Fruit fly (Drosophila melanogaster) whole organism, embryonic: ENCODE measurements around the gene CG33795.

Experiments used
- Adf1 ChIP-seq: fragments of 200-800 bp; sonication (Bioruptor generic); IDR thresholded peaks from 2 replicates; pipeline ENCODE4 v1.3.6; 2022; ENCODE audit warnings: missing biosample characterization, missing genetic modification characterization
- CG10959 ChIP-seq: fragments of 200-800 bp; sonication (Bioruptor generic); IDR thresholded peaks from 2 replicates; pipeline ENCODE4 v1.3.6; 2022; ENCODE audit warnings: missing biosample characterization, missing genetic modification characterization
- CG11247 ChIP-seq: fragments of 200-800 bp; sonication (Bioruptor generic); IDR thresholded peaks from 2 replicates; pipeline ENCODE4 v1.3.6; 2022; ENCODE audit warnings: missing biosample characterization, missing genetic modification characterization
- CG11696 ChIP-seq: fragments of 200-800 bp; sonication (Bioruptor generic); IDR thresholded peaks from 2 replicates; pipeline ENCODE4 v1.3.6; 2022; ENCODE audit warnings: missing biosample characterization, missing genetic modification characterization
- CG13894 ChIP-seq: fragments of 200-800 bp; sonication (Bioruptor generic); optimal IDR thresholded peaks from 3 replicates; lab custom pipeline; 2018; ENCODE audit warnings: missing biosample characterization, mild to moderate bottlenecking, missing genetic modification characterization, moderate library complexity
- CG15479 ChIP-seq: fragments of 200-800 bp; sonication (Bioruptor generic); optimal IDR thresholded peaks from 3 replicates; lab custom pipeline; 2019; ENCODE audit warnings: missing biosample characterization, mild to moderate bottlenecking, missing genetic modification characterization, moderate library complexity
- CG18619 ChIP-seq: fragments of 200-800 bp; sonication (Bioruptor generic); optimal IDR thresholded peaks from 3 replicates; lab custom pipeline; 2017; ENCODE audit warnings: missing biosample characterization, mild to moderate bottlenecking, missing genetic modification characterization
- CG2678 ChIP-seq: fragments of 200-800 bp; sonication (Bioruptor generic); optimal IDR thresholded peaks from 3 replicates; lab custom pipeline; 2019; ENCODE audit warnings: missing biosample characterization, mild to moderate bottlenecking, missing genetic modification characterization, moderate library complexity
- CG4404 ChIP-seq: fragments of 200-800 bp; sonication (Bioruptor generic); IDR thresholded peaks from 2 replicates; pipeline ENCODE4 v1.3.6; 2022; ENCODE audit warnings: missing biosample characterization, missing genetic modification characterization
- CG9797 ChIP-seq: fragments of 200-800 bp; sonication (Bioruptor generic); optimal IDR thresholded peaks from 3 replicates; lab custom pipeline; 2018; ENCODE audit warnings: missing biosample characterization, mild to moderate bottlenecking, missing genetic modification characterization
- CG9876 ChIP-seq: fragments of 200-800 bp; sonication (Bioruptor generic); optimal IDR thresholded peaks from 2 replicates; lab custom pipeline; 2016; ENCODE audit warnings: missing biosample characterization, missing genetic modification characterization
- Chrac-16 ChIP-seq: fragments of 200-800 bp; sonication (Bioruptor generic); optimal IDR thresholded peaks from 3 replicates; lab custom pipeline; 2016; ENCODE audit warnings: missing biosample characterization, missing genetic modification characterization
- Dip2 ChIP-seq: fragments of 200-800 bp; sonication (Bioruptor generic); IDR thresholded peaks from 2 replicates; pipeline ENCODE4 v1.3.6; 2022; ENCODE audit warnings: missing biosample characterization, missing genetic modification characterization
- Doc2 ChIP-seq: fragments of 200-800 bp; sonication (Bioruptor generic); IDR thresholded peaks from 2 replicates; pipeline ENCODE4 v1.3.6; 2022; ENCODE audit warnings: missing biosample characterization, missing genetic modification characterization
- E2f1 ChIP-seq: fragments of 200-800 bp; sonication (Bioruptor generic); IDR thresholded peaks from 2 replicates; pipeline ENCODE4 v1.3.6; 2022; ENCODE audit warnings: missing biosample characterization, missing genetic modification characterization
- Elba2 ChIP-seq: fragments of 200-800 bp; sonication (Bioruptor generic); optimal IDR thresholded peaks from 3 replicates; lab custom pipeline; 2016; ENCODE audit warnings: missing biosample characterization, missing genetic modification characterization
- Fer1 ChIP-seq: fragments of 200-800 bp; sonication (Bioruptor generic); optimal IDR thresholded peaks from 2 replicates; lab custom pipeline; 2017; ENCODE audit warnings: missing biosample characterization, mild to moderate bottlenecking, missing genetic modification characterization
- Mes4 ChIP-seq: fragments of 200-800 bp; sonication (Bioruptor generic); optimal IDR thresholded peaks from 2 replicates; lab custom pipeline; 2016; ENCODE audit warnings: missing biosample characterization, missing genetic modification characterization
- NC2β ChIP-seq: fragments of 200-800 bp; sonication (Bioruptor generic); optimal IDR thresholded peaks from 2 replicates; lab custom pipeline; 2016; ENCODE audit warnings: missing biosample characterization, missing genetic modification characterization
- NfI ChIP-seq: fragments of 200-800 bp; sonication (Bioruptor generic); optimal IDR thresholded peaks from 3 replicates; lab custom pipeline; 2018; ENCODE audit warnings: missing biosample characterization, mild to moderate bottlenecking, missing genetic modification characterization, moderate library complexity
- Oaz ChIP-seq: fragments of 200-800 bp; sonication (Bioruptor generic); IDR thresholded peaks from 2 replicates; pipeline ENCODE4 v1.3.6; 2022; ENCODE audit warnings: missing biosample characterization, missing genetic modification characterization
- Oli ChIP-seq: fragments of 200-800 bp; sonication (Bioruptor generic); optimal IDR thresholded peaks from 2 replicates; lab custom pipeline; 2018; ENCODE audit warnings: missing biosample characterization, mild to moderate bottlenecking, missing genetic modification characterization, moderate library complexity
- Stat92E ChIP-seq, 3 experiments: fragments of >200 bp in 2 of 3; fragments of 200-800 bp in 1 of 3; sonication (Bioruptor generic) in 1 of 3; optimal IDR thresholded peaks; 2 replicates each; lab custom pipeline; 2017 to 2019; ENCODE audit warnings: missing biosample characterization in 3 of 3, missing genetic modification characterization in 3 of 3, mild to moderate bottlenecking in 1 of 3, moderate library complexity in 1 of 3
- Trl ChIP-seq, 3 experiments: fragments of >200 bp in 2 of 3; fragments of 200-800 bp in 1 of 3; sonication (Bioruptor generic) in 1 of 3; optimal IDR thresholded peaks; 2 replicates in 1 of 3; 3 replicates in 2 of 3; lab custom pipeline; 2016 to 2017; ENCODE audit warnings: missing biosample characterization in 1 of 3, missing genetic modification characterization in 1 of 3
- Vsx1 ChIP-seq: fragments of 200-800 bp; sonication (Bioruptor generic); optimal IDR thresholded peaks from 2 replicates; lab custom pipeline; 2017; ENCODE audit warnings: missing biosample characterization, mild to moderate bottlenecking, missing genetic modification characterization, missing genetic modification reagents
- amos ChIP-seq: fragments of 200-800 bp; sonication (Bioruptor generic); IDR thresholded peaks from 2 replicates; pipeline ENCODE4 v1.3.6; 2022; ENCODE audit warnings: missing biosample characterization, missing genetic modification characterization; ENCODE audit not compliant: partially characterized antibody
- ap ChIP-seq: fragments of 200-800 bp; sonication (Bioruptor generic); IDR thresholded peaks from 2 replicates; pipeline ENCODE4 v1.3.6; 2022; ENCODE audit warnings: missing biosample characterization, missing genetic modification characterization
- bcd ChIP-seq: fragments of 200-800 bp; sonication (Bioruptor generic); optimal IDR thresholded peaks from 2 replicates; lab custom pipeline; 2017; ENCODE audit warnings: missing biosample characterization, mild to moderate bottlenecking, missing genetic modification characterization
- chn ChIP-seq: fragments of 200-800 bp; sonication (Bioruptor generic); optimal IDR thresholded peaks from 2 replicates; lab custom pipeline; 2016; ENCODE audit warnings: missing biosample characterization, missing genetic modification characterization
- corto ChIP-seq: fragments of 200-800 bp; sonication (Bioruptor generic); optimal IDR thresholded peaks from 2 replicates; lab custom pipeline; 2016; ENCODE audit warnings: missing biosample characterization, mild to moderate bottlenecking, missing genetic modification characterization, moderate library complexity
- croc ChIP-seq: fragments of 200-800 bp; sonication (Bioruptor generic); conservative IDR thresholded peaks from 3 replicates; pipeline ENCODE4 v1.3.6; 2022; ENCODE audit warnings: missing biosample characterization, missing genetic modification characterization
- dimm ChIP-seq: fragments of 200-800 bp; sonication (Bioruptor generic); IDR thresholded peaks from 2 replicates; pipeline ENCODE4 v1.3.6; 2022; ENCODE audit warnings: missing biosample characterization, missing genetic modification characterization
- emc ChIP-seq: fragments of 200-800 bp; sonication (Bioruptor generic); optimal IDR thresholded peaks from 2 replicates; lab custom pipeline; 2016; ENCODE audit warnings: missing biosample characterization, missing genetic modification characterization
- eyg ChIP-seq: fragments of 200-800 bp; sonication (Bioruptor generic); optimal IDR thresholded peaks from 3 replicates; lab custom pipeline; 2016; ENCODE audit warnings: missing biosample characterization, missing genetic modification characterization
- fd64A ChIP-seq: fragments of 200-800 bp; sonication (Bioruptor generic); optimal IDR thresholded peaks from 3 replicates; lab custom pipeline; 2018; ENCODE audit warnings: missing biosample characterization, mild to moderate bottlenecking, missing genetic modification characterization
- gt ChIP-seq: fragments of 200-800 bp; sonication (Bioruptor generic); IDR thresholded peaks from 2 replicates; pipeline ENCODE4 v1.3.6; 2022; ENCODE audit warnings: missing biosample characterization, missing genetic modification characterization
- hb ChIP-seq: fragments of 200-800 bp; sonication (Bioruptor generic); IDR thresholded peaks from 3 replicates; pipeline ENCODE4 v1.3.6; 2022; ENCODE audit warnings: missing biosample characterization, missing genetic modification characterization; ENCODE audit not compliant: partially characterized antibody
- hth ChIP-seq: fragments of >200 bp; optimal IDR thresholded peaks from 2 replicates; lab custom pipeline; 2017; ENCODE audit warnings: inconsistent platforms
- ken ChIP-seq: fragments of 200-800 bp; sonication (Bioruptor generic); IDR thresholded peaks from 3 replicates; pipeline ENCODE4 v1.3.6; 2022; ENCODE audit warnings: missing biosample characterization, missing genetic modification characterization
- mld ChIP-seq: fragments of 200-800 bp; sonication (Bioruptor generic); IDR thresholded peaks from 3 replicates; pipeline ENCODE4 v1.3.6; 2022; ENCODE audit warnings: missing biosample characterization, missing genetic modification characterization; ENCODE audit not compliant: partially characterized antibody
- nom ChIP-seq: fragments of 200-800 bp; sonication (Bioruptor generic); optimal IDR thresholded peaks from 2 replicates; lab custom pipeline; 2017; ENCODE audit warnings: missing biosample characterization, missing genetic modification characterization, mild to moderate bottlenecking, moderate library complexity, missing genetic modification reagents
- pita ChIP-seq: fragments of 200-800 bp; sonication (Bioruptor generic); optimal IDR thresholded peaks from 2 replicates; lab custom pipeline; 2017; ENCODE audit warnings: missing biosample characterization, mild to moderate bottlenecking, missing genetic modification characterization
- pnt ChIP-seq: fragments of 200-800 bp; sonication (Bioruptor generic); optimal IDR thresholded peaks from 3 replicates; lab custom pipeline; 2016; ENCODE audit warnings: missing biosample characterization, missing genetic modification characterization
- pzg ChIP-seq: fragments of 200-800 bp; sonication (Bioruptor generic); optimal IDR thresholded peaks from 3 replicates; lab custom pipeline; 2018; ENCODE audit warnings: missing biosample characterization, mild to moderate bottlenecking, missing genetic modification characterization, moderate library complexity
- sens-2 ChIP-seq: fragments of 200-800 bp; sonication (Bioruptor generic); IDR thresholded peaks from 2 replicates; pipeline ENCODE4 v1.3.6; 2022; ENCODE audit warnings: missing biosample characterization, missing genetic modification characterization
- sob ChIP-seq: fragments of 200-800 bp; sonication (Bioruptor generic); IDR thresholded peaks from 2 replicates; pipeline ENCODE4 v1.3.6; 2022; ENCODE audit warnings: missing biosample characterization, missing genetic modification characterization
- ttk ChIP-seq: fragments of 200-800 bp; sonication (Bioruptor generic); IDR thresholded peaks from 2 replicates; pipeline ENCODE4 v2.1.2; 2022; ENCODE audit warnings: missing biosample characterization, missing genetic modification characterization
- vfl ChIP-seq: fragments of 200-800 bp; sonication (Bioruptor generic); optimal IDR thresholded peaks from 2 replicates; lab custom pipeline; 2016; ENCODE audit warnings: missing biosample characterization, missing genetic modification characterization
- zen ChIP-seq: fragments of 200-800 bp; sonication (Bioruptor generic); optimal IDR thresholded peaks from 3 replicates; lab custom pipeline; 2018; ENCODE audit warnings: missing biosample characterization, mild to moderate bottlenecking, missing genetic modification characterization, moderate library complexity
- zfh1 ChIP-seq: fragments of 200-800 bp; sonication (Bioruptor generic); IDR thresholded peaks from 3 replicates; pipeline ENCODE4 v1.3.6; 2022; ENCODE audit warnings: missing biosample characterization, missing genetic modification characterization

Gene CG33795

DNA sequence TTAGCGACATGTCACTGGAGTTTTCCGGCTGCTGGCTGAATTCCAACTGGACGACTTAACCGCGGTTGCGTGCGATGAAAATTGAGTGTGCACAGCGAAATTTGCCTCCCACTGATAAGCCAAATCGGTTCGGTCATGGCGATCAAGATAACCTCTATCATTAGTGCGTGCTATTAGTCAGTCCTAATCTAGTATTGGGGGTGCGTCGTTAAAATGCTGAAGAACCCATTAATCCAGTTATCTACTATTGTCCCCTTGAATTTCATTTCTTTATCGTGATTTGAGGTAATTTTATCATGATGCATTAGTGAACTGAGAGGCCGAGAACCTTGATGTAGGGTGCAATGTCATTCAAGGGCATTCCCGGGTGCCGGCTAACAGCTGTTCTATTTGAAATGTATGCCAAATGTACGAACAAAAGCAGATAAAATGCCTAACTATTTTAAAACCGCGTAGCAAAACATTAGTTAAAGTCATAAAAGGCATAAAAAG lies 42.7 kb downstream of the CG33795 start, which contains the start of gene Pgm1 (continued):
- peak; percentile 81 for TF ChIP-seq CG18619 (GFP tag; lab: Kevin White, UChicago)
- no peak for TF ChIP-seq hth
- TF ChIP-seq CG9797 (GFP tag; lab: Kevin White, UChicago): peak; percentile 36
- TF ChIP-seq zfh1: peak; percentile 77
- TF ChIP-seq Oaz (GFP tag; lab: Robert Waterston, UW): peak; percentile 66; the same call in 1 of the 2 replicates
- TF ChIP-seq CG4404 (GFP tag; lab: Robert Waterston, UW): peak; percentile 37
- peak; percentile 51 for TF ChIP-seq Vsx1 (GFP tag; lab: Kevin White, UChicago)
- peak; percentile 25 for TF ChIP-seq Elba2 (GFP tag; lab: Kevin White, UChicago)
- TF ChIP-seq CG11247 (GFP tag; lab: Robert Waterston, UW): peak; percentile 47
- peak; percentile 56; the same call in 1 of the 2 replicates for TF ChIP-seq CG11696 (GFP tag; lab: Robert Waterston, UW)
- TF ChIP-seq sob: peak; percentile 59; the same call in 1 of the 2 replicates
- no peak for TF ChIP-seq Trl (optimal IDR thresholded peaks at IDR 0.05; lab: Kevin White, UChicago)
- peak; percentile 94 for TF ChIP-seq Trl (GFP tag; optimal IDR thresholded peaks at IDR 0.05; lab: Kevin White, UChicago)
- TF ChIP-seq ttk (GFP tag; lab: Robert Waterston, UW): peak; percentile 64
- TF ChIP-seq dimm (GFP tag; lab: Robert Waterston, UW): no peak
- peak; percentile 69 for TF ChIP-seq CG10959 (GFP tag; lab: Robert Waterston, UW)
- TF ChIP-seq Adf1 (GFP tag; lab: Robert Waterston, UW): peak; percentile 39; the same call in 1 of the 2 replicates
- peak; percentile 74 for TF ChIP-seq E2f1 (GFP tag; lab: Robert Waterston, UW)
- TF ChIP-seq ap (GFP tag; lab: Robert Waterston, UW): peak; percentile 81
- TF ChIP-seq Mes4: peak; percentile 85
- TF ChIP-seq Stat92E (GFP tag; optimal IDR thresholded peaks at IDR 0.05; lab: Kevin White, UChicago): peak in 1 of 3 experiments; percentile 87
- peak; percentile 67 for TF ChIP-seq corto (GFP tag; lab: Kevin White, UChicago)
- TF ChIP-seq Doc2 (GFP tag; lab: Robert Waterston, UW): no peak
- TF ChIP-seq nom (GFP tag; lab: Kevin White, UChicago): peak; percentile 83
- TF ChIP-seq eyg (GFP tag; lab: Kevin White, UChicago): peak; percentile 71
- no peak for TF ChIP-seq bcd (GFP tag; lab: Kevin White, UChicago)
- TF ChIP-seq Fer1 (GFP tag; lab: Kevin White, UChicago): peak; percentile 89
- TF ChIP-seq ken (GFP tag; lab: Robert Waterston, UW): peak; percentile 73; the same call in 2 of the 3 replicates
- peak; percentile 75 for TF ChIP-seq CG15479 (GFP tag; lab: Kevin White, UChicago)
- TF ChIP-seq CG2678 (tag; lab: Kevin White, UChicago): peak; percentile 88
- peak; percentile 81 for TF ChIP-seq Chrac-16 (GFP tag; lab: Kevin White, UChicago)
- TF ChIP-seq croc (GFP tag; lab: Robert Waterston, UW): peak; percentile 44
- TF ChIP-seq Oli: peak; percentile 85
- TF ChIP-seq gt (GFP tag; lab: Robert Waterston, UW): no peak
- TF ChIP-seq vfl (GFP tag; lab: Kevin White, UChicago): peak; percentile 84
- no peak for TF ChIP-seq hb (GFP tag; lab: Robert Waterston, UW)
- peak; percentile 89 for TF ChIP-seq chn (GFP tag; lab: Kevin White, UChicago)
- TF ChIP-seq Dip2 (GFP tag; lab: Robert Waterston, UW): 0 out of 2 replicates have a peak, but pooled peaks have one; percentile 22
- no peak; the same call in 1 of the 2 replicates for TF ChIP-seq amos (GFP tag; lab: Robert Waterston, UW)
- peak; percentile 87 for TF ChIP-seq CG9876 (GFP tag; lab: Kevin White, UChicago)
- no peak for TF ChIP-seq pita (GFP tag; lab: Kevin White, UChicago)
- peak; percentile 83 for TF ChIP-seq pnt (GFP tag; lab: Kevin White, UChicago)
- peak; percentile 69 for TF ChIP-seq fd64A (GFP tag; lab: Kevin White, UChicago)
- TF ChIP-seq NfI (GFP tag; lab: Kevin White, UChicago): no peak
- peak; percentile 61 for TF ChIP-seq emc (GFP tag; lab: Kevin White, UChicago)
- TF ChIP-seq sens-2 (GFP tag; lab: Robert Waterston, UW): no peak
- peak; percentile 75 for TF ChIP-seq zen (tag; lab: Kevin White, UChicago)
- peak; percentile 31 for TF ChIP-seq pzg (GFP tag; lab: Kevin White, UChicago)
- TF ChIP-seq CG13894 (tag; lab: Kevin White, UChicago): no peak
- TF ChIP-seq NC2β (GFP tag; lab: Kevin White, UChicago): peak; percentile 85
- TF ChIP-seq mld: no peak
